Fruit fly (Drosophila melanogaster) whole organism, prepupa: ENCODE measurements around the gene kibra.
A peak's percentile ranks its signal among the peaks of the same experiment; 100 is the strongest.

Source experiments
- CG8119 ChIP-seq: fragments of 200-800 bp; sonication (Bioruptor generic); IDR thresholded peaks from 3 replicates; pipeline ENCODE4 v1.3.6; 2022; ENCODE audit warnings: missing biosample characterization, missing genetic modification characterization
- Gug ChIP-seq: fragments of 200-800 bp; sonication (Bioruptor generic); IDR thresholded peaks from 2 replicates; pipeline ENCODE4 v1.3.6; 2022; ENCODE audit warnings: missing biosample characterization, missing genetic modification characterization
- Hr38 ChIP-seq: sonication (Bioruptor generic); optimal IDR thresholded peaks from 2 replicates; lab custom pipeline; 2016; ENCODE audit warnings: missing biosample characterization, missing genetic modification characterization
- Hr4 ChIP-seq: fragments of 200-800 bp; sonication (Bioruptor generic); optimal IDR thresholded peaks from 3 replicates; lab custom pipeline; 2016; ENCODE audit warnings: missing biosample characterization, missing genetic modification characterization
- fd85E ChIP-seq: fragments of 200-800 bp; sonication (Bioruptor generic); optimal IDR thresholded peaks from 3 replicates; lab custom pipeline; 2016; ENCODE audit warnings: missing biosample characterization, missing genetic modification characterization
- lz ChIP-seq: fragments of 200-800 bp; sonication (Bioruptor generic); optimal IDR thresholded peaks from 3 replicates; lab custom pipeline; 2016; ENCODE audit warnings: missing biosample characterization, missing genetic modification characterization
- spab ChIP-seq: fragments of 200-800 bp; sonication (Bioruptor generic); optimal IDR thresholded peaks from 2 replicates; lab custom pipeline; 2017; ENCODE audit warnings: missing biosample characterization, mild to moderate bottlenecking, missing genetic modification characterization, missing genetic modification reagents

DNA sequence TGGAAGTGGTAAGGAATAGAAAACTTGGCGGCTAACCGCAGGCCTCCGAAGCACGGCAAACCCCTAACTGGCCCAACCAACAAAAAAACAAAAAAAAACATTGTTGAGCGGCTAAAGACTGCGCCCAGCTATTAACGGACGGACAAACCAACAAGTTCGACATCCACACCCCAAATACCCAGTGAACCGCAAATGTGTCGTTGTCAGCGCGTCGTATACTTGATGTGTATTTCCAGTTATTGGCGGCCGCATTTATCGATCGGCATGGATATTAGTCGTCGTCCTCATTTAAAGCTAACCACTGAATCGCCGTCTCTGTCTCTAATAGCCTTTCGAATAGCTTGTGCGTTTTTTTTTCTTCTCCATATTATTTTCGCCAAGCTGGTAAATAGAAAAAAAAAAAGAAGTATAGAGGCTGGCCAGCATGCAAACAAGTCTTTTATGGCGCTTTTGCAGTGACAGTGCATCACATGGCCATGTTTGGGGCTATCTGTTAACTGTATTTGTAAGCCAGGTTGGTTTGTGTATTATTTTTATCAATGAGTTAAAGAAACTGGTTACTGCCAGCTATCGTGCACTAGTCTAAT, 42.5 kb upstream of the kibra start:
- TF ChIP-seq lz (GFP tag; lab: Kevin White, UChicago): no peak
- peak; percentile 53; the same call in 1 of the 3 replicates for TF ChIP-seq CG8119
- TF ChIP-seq Gug (GFP tag; lab: Robert Waterston, UW): no peak
- no peak for TF ChIP-seq Hr38 (GFP tag; lab: Kevin White, UChicago)
- no peak for TF ChIP-seq fd85E (GFP tag; lab: Kevin White, UChicago)
- no peak for TF ChIP-seq Hr4
- no peak for TF ChIP-seq spab (GFP tag; lab: Kevin White, UChicago)
